Fruit fly (Drosophila melanogaster): ENCODE results near the gene muc.

The muc gene

DNA sequence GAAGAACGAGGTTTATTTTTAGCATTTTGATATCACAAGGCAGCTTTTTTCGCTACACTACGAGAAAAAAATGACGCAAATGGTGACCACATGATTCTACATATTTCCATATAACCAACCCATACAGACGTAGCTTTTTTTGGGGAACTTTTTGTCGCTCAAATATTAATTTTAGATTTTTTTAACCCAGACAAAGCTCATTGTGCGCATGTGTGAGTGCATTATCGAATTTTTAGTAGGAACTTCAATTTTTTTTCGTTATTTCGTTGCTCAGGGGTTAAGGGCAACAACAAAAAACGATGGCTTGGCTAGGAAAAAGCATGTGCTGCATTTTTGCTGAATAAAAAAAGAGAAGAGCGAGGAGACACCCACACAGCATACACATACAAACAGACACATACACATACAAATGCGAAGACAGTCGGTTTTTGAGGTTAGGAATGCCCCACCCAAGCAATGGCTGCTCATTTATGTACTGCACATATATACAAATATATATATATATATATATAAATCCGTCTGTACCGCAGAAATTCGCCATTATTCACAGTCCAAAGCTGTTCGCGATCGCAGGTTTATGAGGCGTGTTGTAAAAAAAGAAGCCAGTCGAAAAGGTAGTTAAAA is 2.3 kb upstream of the muc start (continued):
- TF ChIP-seq Ets96B (tag; optimal IDR thresholded peaks at IDR 0.05) (peak; percentile 36), net (GFP tag; optimal IDR thresholded peaks at IDR 0.05) (peak; percentile 52), CG11762 (GFP tag; optimal IDR thresholded peaks at IDR 0.05; ENCODE audit: insufficient read depth) (no peak), fkh (GFP tag; optimal IDR thresholded peaks at IDR 0.05) (no peak), CG3919 (GFP tag; optimal IDR thresholded peaks at IDR 0.05) (peak; percentile 13), CG16779 (tag; optimal IDR thresholded peaks at IDR 0.05) (no peak), fd59A (GFP tag; optimal IDR thresholded peaks at IDR 0.05) (peak; percentile 24), CG8319 (GFP tag; optimal IDR thresholded peaks at IDR 0.05) (peak; percentile 4), Eip93F (GFP tag; optimal IDR thresholded peaks at IDR 0.05) (no peak), CG8632 (GFP tag; optimal IDR thresholded peaks at IDR 0.05) (peak; percentile 43), esn (GFP tag; optimal IDR thresholded peaks at IDR 0.05) (peak; percentile 1), pdm3 (GFP tag; optimal IDR thresholded peaks at IDR 0.05) (peak; percentile 61), Hr4 (GFP tag; optimal IDR thresholded peaks at IDR 0.05) (peak; percentile 67), Ets21C (GFP tag; optimal IDR thresholded peaks at IDR 0.05) (no peak), CG8119 (GFP tag; IDR thresholded peaks at IDR 0.05) (peak; percentile 41; the same call in 1 of the 3 replicates), CG6854 (GFP tag; optimal IDR thresholded peaks at IDR 0.05) (no peak), CG34406 (GFP tag; optimal IDR thresholded peaks at IDR 0.05) (no peak), Smox (GFP tag; optimal IDR thresholded peaks at IDR 0.05) (peak; percentile 13), fd85E (GFP tag; optimal IDR thresholded peaks at IDR 0.05) (no peak), CG6792 (GFP tag; optimal IDR thresholded peaks at IDR 0.05) (peak; percentile 36), CG31627 (GFP tag; optimal IDR thresholded peaks at IDR 0.05) (peak; percentile 55), dac (GFP tag; optimal IDR thresholded peaks at IDR 0.05) (peak; percentile 29), acj6 (GFP tag; optimal IDR thresholded peaks at IDR 0.05) (peak; percentile 40), lz (GFP tag; optimal IDR thresholded peaks at IDR 0.05) (peak; percentile 50), eg (GFP tag; IDR thresholded peaks at IDR 0.05) (peak; percentile 71; the same call in 2 of the 3 replicates), Hr38 (GFP tag; optimal IDR thresholded peaks at IDR 0.05) (no peak), CG9139 (GFP tag; optimal IDR thresholded peaks at IDR 0.05) (no peak), CG4318 (GFP tag; optimal IDR thresholded peaks at IDR 0.05) (peak; percentile 43), CG15336 (GFP tag; IDR thresholded peaks at IDR 0.05) (peak; percentile 63), topi (GFP tag; optimal IDR thresholded peaks at IDR 0.05) (peak; percentile 42)

DNA sequence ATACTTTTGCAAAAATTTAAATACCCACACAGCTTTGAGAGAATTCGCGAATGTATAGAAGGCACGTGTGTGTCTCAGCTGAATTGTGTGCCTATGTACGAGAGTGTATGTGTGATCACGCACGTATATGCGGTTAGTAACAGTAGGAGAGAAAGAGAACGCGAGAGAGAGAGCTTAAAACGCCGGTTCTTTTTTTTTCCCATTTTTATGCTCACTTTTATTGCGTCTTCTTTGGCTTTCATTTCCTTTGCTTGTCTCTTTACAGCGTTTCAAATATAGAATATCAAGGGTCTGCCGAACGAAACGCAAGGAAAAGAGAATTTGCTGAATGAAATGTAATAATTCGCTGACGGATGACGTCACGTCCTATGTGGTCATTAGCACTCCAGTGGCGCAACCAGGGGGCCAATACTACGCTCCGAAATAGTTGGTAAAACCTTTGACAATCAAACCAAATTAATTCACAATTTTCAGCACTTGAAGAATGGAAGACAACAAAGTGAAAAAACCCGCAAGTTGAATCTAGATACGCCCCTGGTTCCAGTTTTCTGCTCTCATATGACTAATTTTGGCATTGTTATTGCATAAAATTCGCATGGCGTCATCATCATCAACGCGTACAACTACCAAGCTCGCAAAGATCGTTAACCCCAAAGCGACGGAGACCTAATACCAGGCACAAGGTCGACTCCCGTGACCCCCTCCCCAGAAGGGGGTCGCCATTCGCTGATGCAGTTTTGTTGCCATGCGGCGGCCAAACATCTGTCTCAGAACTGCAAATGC is 1.6 kb upstream of the muc start:
- TF ChIP-seq CG6792 (GFP tag; optimal IDR thresholded peaks at IDR 0.05), result peak; percentile 81
- TF ChIP-seq Gug (GFP tag; IDR thresholded peaks at IDR 0.05), result peak; percentile 73
- peak; percentile 89 for TF ChIP-seq Sox14 (GFP tag; optimal IDR thresholded peaks at IDR 0.05)
- TF ChIP-seq ss (GFP tag; optimal IDR thresholded peaks at IDR 0.05), result peak; percentile 7 to 21
- TF ChIP-seq vri (GFP tag; optimal IDR thresholded peaks at IDR 0.05), result peak; percentile 97
- TF ChIP-seq CG8319 (GFP tag; optimal IDR thresholded peaks at IDR 0.05), result peak; percentile 70
- TF ChIP-seq CG7368 (GFP tag; optimal IDR thresholded peaks at IDR 0.05), result peak; percentile 86
- peak; percentile 56 for TF ChIP-seq CG3032 (tag; optimal IDR thresholded peaks at IDR 0.05)
- peak; percentile 87 for TF ChIP-seq Ets21C (GFP tag; optimal IDR thresholded peaks at IDR 0.05)
- TF ChIP-seq salr (GFP tag; optimal IDR thresholded peaks at IDR 0.05), result peak; percentile 24 to 31
- peak; percentile 8 for TF ChIP-seq Eip93F (GFP tag; optimal IDR thresholded peaks at IDR 0.05)
- peak; percentile 79 for TF ChIP-seq OdsH (GFP tag; optimal IDR thresholded peaks at IDR 0.05)
- TF ChIP-seq svp (GFP tag), result peak; percentile 96
- peak; percentile 44 for TF ChIP-seq fd59A (GFP tag; optimal IDR thresholded peaks at IDR 0.05)
- peak; percentile 78 for TF ChIP-seq CG15336 (GFP tag; IDR thresholded peaks at IDR 0.05)
- peak; percentile 70; the same call in 1 of the 2 replicates for TF ChIP-seq CG11294 (GFP tag; IDR thresholded peaks at IDR 0.05)
- TF ChIP-seq CG6808 (GFP tag; optimal IDR thresholded peaks at IDR 0.05), result peak; percentile 13
- TF ChIP-seq Sox102F (GFP tag; optimal IDR thresholded peaks at IDR 0.05), result peak; percentile 90
- TF ChIP-seq CG34406 (GFP tag; optimal IDR thresholded peaks at IDR 0.05), result peak; percentile 77
- no peak for TF ChIP-seq CG6854 (GFP tag; optimal IDR thresholded peaks at IDR 0.05)
- TF ChIP-seq pdm3 (GFP tag; optimal IDR thresholded peaks at IDR 0.05), result peak; percentile 84
- TF ChIP-seq topi (GFP tag; optimal IDR thresholded peaks at IDR 0.05), result peak; percentile 92
- peak; percentile 37 for TF ChIP-seq dac (GFP tag; optimal IDR thresholded peaks at IDR 0.05)
- TF ChIP-seq fkh (GFP tag; optimal IDR thresholded peaks at IDR 0.05), result no peak
- peak; percentile 29 for TF ChIP-seq dsx (GFP tag; optimal IDR thresholded peaks at IDR 0.05; ENCODE audit: poor library complexity, severe bottlenecking)
- peak; percentile 94 for TF ChIP-seq esn (GFP tag; optimal IDR thresholded peaks at IDR 0.05)
- peak; percentile 45 for TF ChIP-seq Blimp-1 (GFP tag; optimal IDR thresholded peaks at IDR 0.05)
- peak; percentile 93 for TF ChIP-seq CG31627 (GFP tag; optimal IDR thresholded peaks at IDR 0.05)
- peak; percentile 91 for TF ChIP-seq Met (GFP tag; optimal IDR thresholded peaks at IDR 0.05)
- TF ChIP-seq net (GFP tag; optimal IDR thresholded peaks at IDR 0.05), result peak; percentile 77
- peak; percentile 68 for TF ChIP-seq Hr4 (GFP tag; optimal IDR thresholded peaks at IDR 0.05)

Data from whole organism, prepupa.